Fruit fly (Drosophila melanogaster) Kc167 (cell line): ENCODE measurements around the gene hth.

Experiments
- Myc ChIP-seq: fragments of >200 bp; optimal IDR thresholded peaks from 2 replicates; lab custom pipeline; 2017; ENCODE audit warnings: missing external identifiers
- h ChIP-seq: fragments of >200 bp; optimal IDR thresholded peaks from 3 replicates; lab custom pipeline; 2018; ENCODE audit warnings: missing external identifiers
- insv ChIP-seq: fragments of >200 bp; optimal IDR thresholded peaks from 3 replicates; lab custom pipeline; 2018; ENCODE audit warnings: missing external identifiers
- psq ChIP-seq: fragments of >200 bp; optimal IDR thresholded peaks from 2 replicates; lab custom pipeline; 2017; ENCODE audit warnings: missing external identifiers
- ttk ChIP-seq: sonication (Bioruptor generic); optimal IDR thresholded peaks from 2 replicates; lab custom pipeline; 2017; ENCODE audit warnings: missing external identifiers

- TF ChIP-seq h, result no peak
- TF ChIP-seq Myc, result no peak
- no peak for TF ChIP-seq ttk
- TF ChIP-seq insv (lab: Kevin White, UChicago), result no peak
- TF ChIP-seq psq (lab: Kevin White, UChicago), result no peak
Observed at dm6 chr3R:10664942-10665341, 25.6 kb upstream of the hth start.
